Fruit fly (Drosophila melanogaster) whole organism, embryonic: ENCODE data around the gene HDAC1.

Experiments
- CG10209 ChIP-seq: fragments of 200-800 bp; sonication (Bioruptor generic); optimal IDR thresholded peaks from 3 replicates; lab custom pipeline; 2017; ENCODE audit warnings: missing biosample characterization, mild to moderate bottlenecking, missing genetic modification characterization, missing genetic modification reagents
- CG10959 ChIP-seq: fragments of 200-800 bp; sonication (Bioruptor generic); IDR thresholded peaks from 2 replicates; pipeline ENCODE4 v1.3.6; 2022; ENCODE audit warnings: missing biosample characterization, missing genetic modification characterization
- CG12219 ChIP-seq: fragments of 200-800 bp; sonication (Bioruptor generic); optimal IDR thresholded peaks from 3 replicates; lab custom pipeline; 2018; ENCODE audit warnings: missing biosample characterization, mild to moderate bottlenecking, missing genetic modification characterization
- CG12659 ChIP-seq: fragments of 200-800 bp; sonication (Bioruptor generic); optimal IDR thresholded peaks from 3 replicates; lab custom pipeline; 2017; ENCODE audit warnings: mild to moderate bottlenecking, missing biosample characterization, missing genetic modification reagents, missing genetic modification characterization
- CG16779 ChIP-seq: fragments of 200-800 bp; sonication (Bioruptor generic); IDR thresholded peaks from 2 replicates; pipeline ENCODE4 v1.3.6; 2022; ENCODE audit warnings: missing biosample characterization, missing genetic modification characterization
- CG16813 ChIP-seq: fragments of 200-800 bp; sonication (Bioruptor generic); IDR thresholded peaks from 3 replicates; pipeline ENCODE4 v1.3.6; 2022; ENCODE audit warnings: missing biosample characterization, missing genetic modification characterization; ENCODE audit not compliant: partially characterized antibody
- CG17385 ChIP-seq: fragments of 200-800 bp; sonication (Bioruptor generic); optimal IDR thresholded peaks from 3 replicates; lab custom pipeline; 2018; ENCODE audit warnings: missing biosample characterization, mild to moderate bottlenecking, missing genetic modification characterization
- CG18764 ChIP-seq: fragments of 200-800 bp; sonication (Bioruptor generic); optimal IDR thresholded peaks from 3 replicates; lab custom pipeline; 2016; ENCODE audit warnings: missing biosample characterization, missing genetic modification characterization
- CG2120 ChIP-seq: fragments of 200-800 bp; sonication (Bioruptor generic); optimal IDR thresholded peaks from 3 replicates; lab custom pipeline; 2016; ENCODE audit warnings: missing biosample characterization, missing genetic modification characterization
- CG4707 ChIP-seq: fragments of 200-800 bp; sonication (Bioruptor generic); optimal IDR thresholded peaks from 2 replicates; lab custom pipeline; 2018; ENCODE audit warnings: missing biosample characterization, mild to moderate bottlenecking, missing genetic modification characterization, moderate library complexity
- CG6813 ChIP-seq: fragments of 200-800 bp; sonication (Bioruptor generic); optimal IDR thresholded peaks from 2 replicates; lab custom pipeline; 2017; ENCODE audit warnings: missing biosample characterization, missing genetic modification characterization, mild to moderate bottlenecking, moderate library complexity, missing genetic modification reagents
- CG6854 ChIP-seq: fragments of 200-800 bp; sonication (Bioruptor generic); optimal IDR thresholded peaks from 3 replicates; lab custom pipeline; 2017; ENCODE audit warnings: missing biosample characterization, mild to moderate bottlenecking, missing genetic modification characterization
- CG7786 ChIP-seq: fragments of 200-800 bp; sonication (Bioruptor generic); optimal IDR thresholded peaks from 2 replicates; lab custom pipeline; 2016; ENCODE audit warnings: missing biosample characterization, missing genetic modification characterization
- CG7928 ChIP-seq: fragments of 200-800 bp; sonication (Bioruptor generic); optimal IDR thresholded peaks from 2 replicates; lab custom pipeline; 2017; ENCODE audit warnings: missing biosample characterization, mild to moderate bottlenecking, missing genetic modification characterization
- CG8290 ChIP-seq, 3 experiments: fragments of 200-800 bp; sonication (Bioruptor generic); optimal IDR thresholded peaks; 2 replicates each; lab custom pipeline; 2016 to 2019; ENCODE audit warnings: missing biosample characterization in 3 of 3, missing genetic modification characterization in 3 of 3, mild to moderate bottlenecking in 2 of 3, moderate library complexity in 1 of 3
- CoRest ChIP-seq: fragments of 200-800 bp; sonication (Bioruptor generic); optimal IDR thresholded peaks from 3 replicates; lab custom pipeline; 2018; ENCODE audit warnings: missing biosample characterization, mild to moderate bottlenecking, missing genetic modification characterization, moderate library complexity
- D ChIP-seq, 2 experiments: fragments of 200-800 bp in 1 of 2; fragments of >200 bp in 1 of 2; sonication (Bioruptor generic) in 1 of 2; optimal IDR thresholded peaks; 2 replicates in 1 of 2; 3 replicates in 1 of 2; lab custom pipeline; 2017; ENCODE audit warnings: mild to moderate bottlenecking in 1 of 2, missing biosample characterization in 1 of 2, missing genetic modification characterization in 1 of 2, missing genetic modification reagents in 1 of 2
- D19B ChIP-seq: fragments of 200-800 bp; sonication (Bioruptor generic); optimal IDR thresholded peaks from 2 replicates; lab custom pipeline; 2017; ENCODE audit warnings: missing biosample characterization, mild to moderate bottlenecking, missing genetic modification characterization
- ERR ChIP-seq: fragments of 200-800 bp; sonication (Bioruptor generic); optimal IDR thresholded peaks from 2 replicates; lab custom pipeline; 2016; ENCODE audit warnings: missing biosample characterization, missing genetic modification characterization
- Fer2 ChIP-seq: fragments of 200-800 bp; sonication (Bioruptor generic); optimal IDR thresholded peaks from 2 replicates; lab custom pipeline; 2018; ENCODE audit warnings: missing biosample characterization, mild to moderate bottlenecking, missing genetic modification characterization, moderate library complexity
- H15 ChIP-seq: fragments of 200-800 bp; sonication (Bioruptor generic); IDR thresholded peaks from 3 replicates; pipeline ENCODE4 v1.3.6; 2022; ENCODE audit warnings: missing biosample characterization, missing genetic modification characterization
- HLH54F ChIP-seq: fragments of 200-800 bp; sonication (Bioruptor generic); optimal IDR thresholded peaks from 3 replicates; lab custom pipeline; 2016; ENCODE audit warnings: missing biosample characterization, missing genetic modification characterization
- HLHmδ ChIP-seq: fragments of 200-800 bp; sonication (Bioruptor generic); optimal IDR thresholded peaks from 2 replicates; lab custom pipeline; 2018; ENCODE audit warnings: missing biosample characterization, mild to moderate bottlenecking, missing genetic modification characterization, moderate library complexity
- Hey ChIP-seq: fragments of 200-800 bp; sonication (Bioruptor generic); optimal IDR thresholded peaks from 3 replicates; lab custom pipeline; 2018; ENCODE audit warnings: missing biosample characterization, mild to moderate bottlenecking, missing genetic modification characterization
- Lhr ChIP-seq: fragments of 200-800 bp; sonication (Bioruptor generic); optimal IDR thresholded peaks from 3 replicates; lab custom pipeline; 2017; ENCODE audit warnings: mild to moderate bottlenecking, missing biosample characterization, missing genetic modification reagents, missing genetic modification characterization
- Nf-YB ChIP-seq: fragments of 200-800 bp; sonication (Bioruptor generic); optimal IDR thresholded peaks from 3 replicates; lab custom pipeline; 2019; ENCODE audit warnings: missing biosample characterization, mild to moderate bottlenecking, missing genetic modification characterization, moderate library complexity
- Rx ChIP-seq: fragments of 200-800 bp; sonication (Bioruptor generic); IDR thresholded peaks from 2 replicates; pipeline ENCODE4 v1.3.6; 2022; ENCODE audit warnings: missing biosample characterization, missing genetic modification characterization
- Sox100B ChIP-seq: fragments of 200-800 bp; sonication (Bioruptor generic); optimal IDR thresholded peaks from 3 replicates; lab custom pipeline; 2018; ENCODE audit warnings: missing biosample characterization, mild to moderate bottlenecking, missing genetic modification characterization
- Usf ChIP-seq: fragments of 200-800 bp; sonication (Bioruptor generic); optimal IDR thresholded peaks from 2 replicates; lab custom pipeline; 2017; ENCODE audit warnings: missing genotype, missing biosample characterization, missing genetic modification characterization
- bowl ChIP-seq: fragments of 200-800 bp; sonication (Bioruptor generic); IDR thresholded peaks from 2 replicates; pipeline ENCODE4 v1.3.6; 2022; ENCODE audit warnings: missing biosample characterization, missing genetic modification characterization
- cato ChIP-seq: fragments of 200-800 bp; sonication (Bioruptor generic); optimal IDR thresholded peaks from 2 replicates; lab custom pipeline; 2016; ENCODE audit warnings: missing biosample characterization, missing genetic modification characterization, borderline replicate concordance
- crc ChIP-seq: fragments of 200-800 bp; sonication (Bioruptor generic); optimal IDR thresholded peaks from 2 replicates; lab custom pipeline; 2016; ENCODE audit warnings: missing biosample characterization, missing genetic modification characterization
- fd102C ChIP-seq: fragments of 200-800 bp; sonication (Bioruptor generic); optimal IDR thresholded peaks from 2 replicates; lab custom pipeline; 2018; ENCODE audit warnings: missing biosample characterization, mild to moderate bottlenecking, missing genetic modification characterization, moderate library complexity
- fru ChIP-seq: fragments of >200 bp; optimal IDR thresholded peaks from 2 replicates; lab custom pipeline; 2017
- gcm ChIP-seq: fragments of 200-800 bp; sonication (Bioruptor generic); optimal IDR thresholded peaks from 2 replicates; lab custom pipeline; 2019; ENCODE audit warnings: missing biosample characterization, mild to moderate bottlenecking, missing genetic modification characterization, moderate library complexity
- insv ChIP-seq, 2 experiments: fragments of 200-800 bp; sonication (Bioruptor generic); optimal IDR thresholded peaks; 3 replicates each; lab custom pipeline; 2016 to 2018; ENCODE audit warnings: missing biosample characterization in 2 of 2, missing genetic modification characterization in 2 of 2
- knrl ChIP-seq: fragments of 200-800 bp; sonication (Bioruptor generic); IDR thresholded peaks from 3 replicates; pipeline ENCODE4 v1.3.6; 2022; ENCODE audit warnings: missing biosample characterization, missing genetic modification characterization; ENCODE audit not compliant: partially characterized antibody
- lmd ChIP-seq: fragments of 200-800 bp; sonication (Bioruptor generic); IDR thresholded peaks from 2 replicates; pipeline ENCODE4 v1.3.6; 2022; ENCODE audit warnings: missing biosample characterization, missing genetic modification characterization
- luna ChIP-seq: fragments of 200-800 bp; sonication (Bioruptor generic); optimal IDR thresholded peaks from 2 replicates; lab custom pipeline; 2016; ENCODE audit warnings: missing biosample characterization, missing genetic modification characterization
- oc ChIP-seq: fragments of 200-800 bp; sonication (Bioruptor generic); optimal IDR thresholded peaks from 2 replicates; lab custom pipeline; 2018; ENCODE audit warnings: missing biosample characterization, mild to moderate bottlenecking, missing genetic modification characterization, moderate library complexity
- onecut ChIP-seq: fragments of 200-800 bp; sonication (Bioruptor generic); IDR thresholded peaks from 2 replicates; pipeline ENCODE4 v1.3.6; 2022; ENCODE audit warnings: missing biosample characterization, missing genetic modification characterization
- otp ChIP-seq: fragments of 200-800 bp; sonication (Bioruptor generic); IDR thresholded peaks from 3 replicates; pipeline ENCODE4, ENCODE4 v1.3.6; 2022; ENCODE audit warnings: missing biosample characterization, missing genetic modification characterization
- pan ChIP-seq, 4 experiments: fragments of >200 bp in 3 of 4; fragments of 200-800 bp in 1 of 4; sonication (Bioruptor generic) in 1 of 4; optimal IDR thresholded peaks in 3 of 4; IDR thresholded peaks in 1 of 4; 2 replicates each; pipeline versions ENCODE4 v1.3.6 to Lab custom; 2017 to 2022; ENCODE audit warnings: missing biosample characterization in 2 of 4, missing genetic modification characterization in 2 of 4, mixed read lengths in 1 of 4
- pb ChIP-seq: fragments of 200-800 bp; sonication (Bioruptor generic); optimal IDR thresholded peaks from 3 replicates; lab custom pipeline; 2016; ENCODE audit warnings: missing biosample characterization, missing genetic modification characterization
- pita ChIP-seq: fragments of 200-800 bp; sonication (Bioruptor generic); optimal IDR thresholded peaks from 2 replicates; lab custom pipeline; 2017; ENCODE audit warnings: missing biosample characterization, mild to moderate bottlenecking, missing genetic modification characterization
- sc ChIP-seq, 3 experiments: fragments of >200 bp in 2 of 3; fragments of 200-800 bp in 1 of 3; sonication (Bioruptor generic) in 1 of 3; optimal IDR thresholded peaks; 2 replicates in 2 of 3; 3 replicates in 1 of 3; lab custom pipeline; 2017; ENCODE audit warnings: mild to moderate bottlenecking in 1 of 3, missing biosample characterization in 1 of 3, missing genetic modification characterization in 1 of 3, missing genetic modification reagents in 1 of 3
- scrt ChIP-seq: fragments of 200-800 bp; sonication (Bioruptor generic); optimal IDR thresholded peaks from 2 replicates; lab custom pipeline; 2018; ENCODE audit warnings: missing biosample characterization, mild to moderate bottlenecking, missing genetic modification characterization, moderate library complexity
- ssp ChIP-seq: fragments of 200-800 bp; sonication (Bioruptor generic); IDR thresholded peaks from 2 replicates; pipeline ENCODE4 v1.3.6; 2022; ENCODE audit warnings: missing biosample characterization, missing genetic modification characterization
- wek ChIP-seq: fragments of 200-800 bp; sonication (Bioruptor generic); optimal IDR thresholded peaks from 3 replicates; lab custom pipeline; 2018; ENCODE audit warnings: missing biosample characterization, mild to moderate bottlenecking, missing genetic modification characterization, moderate library complexity

Gene HDAC1

DNA sequence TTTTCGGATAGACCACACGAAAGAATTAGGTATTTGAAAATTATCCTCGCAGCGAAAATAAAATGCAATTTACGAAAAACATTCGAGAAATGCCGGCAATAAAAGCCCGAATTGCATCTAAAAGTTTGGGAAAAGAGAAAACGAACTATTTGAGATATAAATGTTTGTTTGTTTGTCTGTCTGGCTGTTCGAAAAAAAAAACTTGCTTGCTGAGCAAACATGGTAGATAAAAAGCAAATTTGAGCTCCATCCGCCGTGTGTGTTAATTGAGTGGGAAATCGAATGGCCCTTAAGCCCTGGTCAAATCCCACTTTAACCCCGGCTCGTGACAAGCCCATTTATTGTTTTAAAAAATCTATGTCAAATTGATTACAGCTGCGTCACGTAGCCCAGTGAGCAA, 11.5 kb upstream of the HDAC1 start (continued):
- TF ChIP-seq ERR: no peak
- peak; percentile 1 for TF ChIP-seq CG18764
- no peak for TF ChIP-seq bowl (GFP tag; lab: Robert Waterston, UW)
- TF ChIP-seq insv (GFP tag; optimal IDR thresholded peaks at IDR 0.05; lab: Kevin White, UChicago): no peak
- TF ChIP-seq Fer2 (tag; lab: Kevin White, UChicago): no peak
- peak; percentile 51 for TF ChIP-seq CG4707 (GFP tag; lab: Kevin White, UChicago)
- TF ChIP-seq crc (GFP tag; lab: Kevin White, UChicago): no peak
- TF ChIP-seq CG17385 (GFP tag; lab: Kevin White, UChicago): no peak
- peak; percentile 76 for TF ChIP-seq wek (GFP tag; lab: Kevin White, UChicago)
- TF ChIP-seq CG2120: no peak
- peak; percentile 28 for TF ChIP-seq Lhr
- peak; percentile 14 for TF ChIP-seq Sox100B (GFP tag; lab: Kevin White, UChicago)
- TF ChIP-seq pan (optimal IDR thresholded peaks at IDR 0.05; lab: Kevin White, UChicago): no peak
- TF ChIP-seq pan (GFP tag; optimal IDR thresholded peaks at IDR 0.05 in 1 of 2, IDR thresholded peaks at IDR 0.05 in 1 of 2): no peak
- peak; percentile 33; the same call in 1 of the 2 replicates for TF ChIP-seq onecut (GFP tag; lab: Robert Waterston, UW)
- no peak for TF ChIP-seq pita (GFP tag; lab: Kevin White, UChicago)
- no peak for TF ChIP-seq Rx (GFP tag; lab: Robert Waterston, UW)
- no peak for TF ChIP-seq CG7928 (GFP tag; lab: Kevin White, UChicago)
- no peak for TF ChIP-seq D19B (GFP tag; lab: Kevin White, UChicago)
- TF ChIP-seq CG8290 (GFP tag; optimal IDR thresholded peaks at IDR 0.05; lab: Kevin White, UChicago): no peak
- no peak for TF ChIP-seq CG8290 (tag; optimal IDR thresholded peaks at IDR 0.05; lab: Kevin White, UChicago)
- peak; percentile 28 for TF ChIP-seq gcm (GFP tag; lab: Kevin White, UChicago)
- TF ChIP-seq CG16813 (GFP tag; lab: Robert Waterston, UW): no peak
- peak; percentile 1 for TF ChIP-seq CoRest (tag; lab: Kevin White, UChicago)
- no peak for TF ChIP-seq HLH54F (GFP tag; lab: Kevin White, UChicago)
- no peak for TF ChIP-seq D (optimal IDR thresholded peaks at IDR 0.05; lab: Kevin White, UChicago)
- TF ChIP-seq D (GFP tag; optimal IDR thresholded peaks at IDR 0.05; lab: Kevin White, UChicago): peak; percentile 26
- TF ChIP-seq lmd (GFP tag; lab: Robert Waterston, UW): no peak
- no peak for TF ChIP-seq HLHmδ (GFP tag; lab: Kevin White, UChicago)
- TF ChIP-seq CG10209 (GFP tag; lab: Kevin White, UChicago): peak; percentile 26
- no peak for TF ChIP-seq otp (GFP tag; lab: Robert Waterston, UW)
- no peak for TF ChIP-seq Hey (tag; lab: Kevin White, UChicago)
- TF ChIP-seq Usf: no peak
- no peak for TF ChIP-seq fru
- no peak for TF ChIP-seq pb (GFP tag; lab: Kevin White, UChicago)
- TF ChIP-seq scrt (GFP tag; lab: Kevin White, UChicago): no peak
- no peak for TF ChIP-seq fd102C
- TF ChIP-seq CG16779 (GFP tag; lab: Robert Waterston, UW): no peak
- TF ChIP-seq CG10959 (GFP tag; lab: Robert Waterston, UW): no peak
- peak; percentile 0 for TF ChIP-seq CG12219 (GFP tag; lab: Kevin White, UChicago)
- no peak for TF ChIP-seq CG7786 (GFP tag; lab: Kevin White, UChicago)
- no peak for TF ChIP-seq CG12659 (GFP tag; lab: Kevin White, UChicago)
- peak; percentile 38 for TF ChIP-seq oc (tag; lab: Kevin White, UChicago)
- no peak for TF ChIP-seq knrl (GFP tag; lab: Robert Waterston, UW)
- peak; percentile 24 for TF ChIP-seq CG6813 (GFP tag; lab: Kevin White, UChicago)
- no peak for TF ChIP-seq cato (GFP tag; lab: Kevin White, UChicago)
- TF ChIP-seq luna (GFP tag; lab: Kevin White, UChicago): no peak
- no peak for TF ChIP-seq H15
- no peak for TF ChIP-seq sc (optimal IDR thresholded peaks at IDR 0.05; lab: Kevin White, UChicago)
- TF ChIP-seq sc (GFP tag; optimal IDR thresholded peaks at IDR 0.05; lab: Kevin White, UChicago): peak; percentile 23
- no peak for TF ChIP-seq ssp (GFP tag; lab: Robert Waterston, UW)
- TF ChIP-seq Nf-YB (GFP tag; lab: Kevin White, UChicago): no peak
- TF ChIP-seq CG6854 (GFP tag; lab: Kevin White, UChicago): no peak
